Fruit fly (Drosophila melanogaster): ENCODE data around the gene Actbeta.

Gene Actbeta

dm6 chr4:1084326-1085062 lies at the start of gene Actbeta:
Gene Actbeta (minus strand): TSS chr4:1084796.
- TF ChIP-seq CG17801 (GFP tag; optimal IDR thresholded peaks at IDR 0.05; ENCODE audit: partially characterized antibody), result no peak

dm6 chr4:1127000-1127399 lies 42.4 kb upstream of the Actbeta start:
- TF ChIP-seq CG17801 (GFP tag; optimal IDR thresholded peaks at IDR 0.05; ENCODE audit: partially characterized antibody), result no peak

DNA sequence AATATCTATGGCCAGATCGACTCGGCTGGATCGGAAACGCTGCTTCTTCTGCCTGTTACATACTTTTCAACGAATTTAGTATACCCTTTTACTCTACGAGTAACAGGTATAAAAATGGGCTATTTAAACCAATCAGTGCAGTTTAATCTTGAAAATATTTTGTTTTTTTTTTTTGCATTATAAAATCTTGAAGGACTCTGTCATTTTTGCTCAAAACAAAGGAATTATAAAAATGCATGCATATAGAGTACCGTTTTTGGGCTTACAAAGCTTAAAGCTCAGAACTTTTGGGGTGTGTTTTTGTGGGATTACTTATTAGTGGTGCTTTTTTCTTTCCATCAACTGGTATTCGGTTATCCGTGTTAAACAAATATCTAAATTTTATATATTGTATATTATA lies 41.7 kb upstream of the Actbeta start, which contains the start of gene CG11155:
Gene CG11155, plus strand, starts transcription at position 313 of the 400 bp plus-strand sequence.
- TF ChIP-seq CG17801 (GFP tag; optimal IDR thresholded peaks at IDR 0.05; ENCODE audit: partially characterized antibody), result no peak

DNA sequence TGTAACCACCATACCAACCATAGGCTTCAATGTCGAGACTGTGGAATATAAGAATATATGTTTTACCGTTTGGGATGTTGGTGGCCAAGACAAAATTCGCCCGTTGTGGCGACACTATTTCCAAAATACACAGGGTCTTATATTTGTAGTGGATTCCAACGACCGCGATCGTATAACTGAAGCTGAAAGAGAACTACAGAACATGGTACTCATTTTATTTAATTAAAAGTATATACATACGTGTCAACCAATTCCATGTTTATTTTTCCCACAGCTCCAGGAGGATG lies 39.8 kb upstream of the Actbeta start:
- TF ChIP-seq CG17801 (GFP tag; optimal IDR thresholded peaks at IDR 0.05; ENCODE audit: partially characterized antibody), result no peak

- TF ChIP-seq CG17801 (GFP tag; optimal IDR thresholded peaks at IDR 0.05; ENCODE audit: partially characterized antibody), result peak; percentile 77
Observed at dm6 chr4:1123769-1124493, 39.3 kb upstream of the Actbeta start, which contains the start of gene Arf4. Gene Arf4 (plus strand): TSS chr4:1124167.

dm6 chr4:1122658-1123606 lies 38.3 kb upstream of the Actbeta start, which contains the start of gene Cals:
Gene Cals (minus strand): TSS chr4:1123357.
- no peak for TF ChIP-seq CG17801 (GFP tag; optimal IDR thresholded peaks at IDR 0.05; ENCODE audit: partially characterized antibody)

DNA sequence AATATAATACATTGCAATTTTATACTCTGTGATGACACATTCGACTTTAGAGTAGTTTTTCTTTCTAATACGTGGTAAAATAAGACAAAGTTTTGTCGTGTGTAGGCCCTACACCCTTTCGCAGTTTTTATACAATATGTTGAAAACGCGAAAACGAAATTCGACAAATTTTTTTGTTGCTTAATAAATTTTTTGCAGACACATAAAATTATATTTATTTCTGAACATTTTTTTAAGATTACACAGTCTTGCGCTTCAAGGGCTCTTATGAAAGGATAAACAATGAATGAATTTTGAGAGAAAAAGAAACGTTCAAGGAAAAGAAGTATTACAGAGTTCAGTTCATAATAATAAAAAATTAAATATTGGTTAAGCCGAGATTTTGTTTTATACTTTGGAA lies 37.3 kb upstream of the Actbeta start:
- TF ChIP-seq CG17801 (GFP tag; optimal IDR thresholded peaks at IDR 0.05; ENCODE audit: partially characterized antibody), result no peak

dm6 chr4:1115299-1115698 lies 30.7 kb upstream of the Actbeta start:
- TF ChIP-seq CG17801 (GFP tag; optimal IDR thresholded peaks at IDR 0.05; ENCODE audit: partially characterized antibody), result no peak

dm6 chr4:1112867-1113769 lies 28.5 kb upstream of the Actbeta start:
- peak; percentile 83 for TF ChIP-seq CG17801 (GFP tag; optimal IDR thresholded peaks at IDR 0.05; ENCODE audit: partially characterized antibody)

dm6 chr4:1106114-1106513 lies 21.5 kb upstream of the Actbeta start:
- no peak for TF ChIP-seq CG17801 (GFP tag; optimal IDR thresholded peaks at IDR 0.05; ENCODE audit: partially characterized antibody)

- TF ChIP-seq CG17801 (GFP tag; optimal IDR thresholded peaks at IDR 0.05; ENCODE audit: partially characterized antibody), result no peak
Observed at dm6 chr4:1097608-1098262, 13.1 kb upstream of the Actbeta start.

DNA sequence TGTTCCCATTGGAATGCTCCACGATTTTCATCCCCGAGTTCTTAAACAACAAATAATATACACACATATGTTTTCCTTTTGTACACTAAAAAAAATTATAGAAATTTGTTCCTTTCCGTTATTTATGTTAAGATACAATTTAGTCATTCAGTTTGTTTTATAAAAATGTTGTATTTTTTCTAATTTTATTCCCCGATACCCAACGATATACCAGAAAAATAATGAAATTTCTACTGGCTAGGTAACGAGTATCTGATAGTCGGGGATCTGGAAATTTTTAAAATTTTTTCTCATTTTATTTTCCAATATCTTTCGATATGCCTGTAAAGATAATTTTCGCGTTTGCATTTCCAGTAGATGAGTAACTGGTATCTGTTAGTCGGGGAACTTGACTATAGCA lies 8.8 kb upstream of the Actbeta start:
- TF ChIP-seq CG17801 (GFP tag; optimal IDR thresholded peaks at IDR 0.05; ENCODE audit: partially characterized antibody), result no peak

dm6 chr4:1090304-1090703 lies 5.7 kb upstream of the Actbeta start:
- no peak for TF ChIP-seq CG17801 (GFP tag; optimal IDR thresholded peaks at IDR 0.05; ENCODE audit: partially characterized antibody)

dm6 chr4:1088480-1088879 lies 3.9 kb upstream of the Actbeta start, which contains the start of gene sv:
Gene sv (plus strand): TSS chr4:1088798.
- no peak for TF ChIP-seq CG17801 (GFP tag; optimal IDR thresholded peaks at IDR 0.05; ENCODE audit: partially characterized antibody)
